ENCODE assay signal across 5 worm cellular contexts in the genomic region with DNA sequence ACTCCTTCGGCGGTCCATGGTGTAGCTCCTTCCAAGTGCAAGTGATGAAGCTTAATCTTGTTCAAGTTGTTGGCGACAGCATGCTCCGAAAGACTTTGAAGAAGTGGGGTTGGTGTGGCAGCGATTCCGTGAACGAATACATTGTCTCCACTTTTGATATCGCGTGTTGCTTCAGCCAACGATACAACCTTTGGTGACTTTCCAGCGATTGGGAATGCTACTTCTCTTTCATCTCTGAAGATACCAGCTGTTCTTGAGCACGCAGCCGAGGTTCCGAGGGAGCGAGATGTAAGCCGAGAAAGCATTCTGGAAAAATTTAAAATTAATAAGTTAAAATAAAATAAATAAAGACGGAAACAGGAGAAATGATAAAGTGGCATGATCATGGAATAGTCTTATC.
TF ChIP-seq lines count a peak whose summit lies in the region.

A gene (minus strand): TSS at position 306 of the 400 bp plus-strand sequence.

TF ChIP-seq in whole organism, L1 larva, 84 proteins besides CTCF, POLR2A, EP300 and RAD21:
- TF ChIP-seq nhr-71 (tag; optimal IDR thresholded peaks at IDR 0.05; lab: Kevin White, UChicago), result peak; percentile 33
- peak; percentile 12; the same call in 1 of the 2 replicates for TF ChIP-seq nhr-19 (GFP tag; conservative IDR thresholded peaks at IDR 0.05; lab: Robert Waterston, UW)
- TF ChIP-seq efl-3 (GFP tag; optimal IDR thresholded peaks at IDR 0.05; lab: Kevin White, UChicago), result no peak
- TF ChIP-seq nhr-90 (tag; optimal IDR thresholded peaks at IDR 0.05; lab: Kevin White, UChicago; ENCODE audit: poor library complexity), result no peak
- TF ChIP-seq zag-1 (tag; optimal IDR thresholded peaks at IDR 0.05; lab: Kevin White, UChicago), result no peak
- TF ChIP-seq Y116A8C.19 (tag; optimal IDR thresholded peaks at IDR 0.05; lab: Kevin White, UChicago; ENCODE audit: borderline replicate concordance), result no peak
- no peak for TF ChIP-seq mef-2 (tag; optimal IDR thresholded peaks at IDR 0.05; lab: Kevin White, UChicago)
- TF ChIP-seq efl-1 (optimal IDR thresholded peaks at IDR 0.05; lab: Kevin White, UChicago), result no peak
- TF ChIP-seq efl-1 (GFP tag; optimal IDR thresholded peaks at IDR 0.05 in 1 of 2; lab: Kevin White, UChicago), result peak in 1 of 2 experiments; percentile 59
- TF ChIP-seq nhr-85 (tag; lab: Kevin White, UChicago), result peak; percentile 75
- TF ChIP-seq ceh-63 (GFP tag; optimal IDR thresholded peaks at IDR 0.05; lab: Kevin White, UChicago), result no peak
- TF ChIP-seq egl-27 (tag; optimal IDR thresholded peaks at IDR 0.05; lab: Kevin White, UChicago), result no peak
- TF ChIP-seq ama-1 (optimal IDR thresholded peaks at IDR 0.05; lab: Kevin White, UChicago), result peak; percentile 31
- TF ChIP-seq nhr-84 (tag; optimal IDR thresholded peaks at IDR 0.05; lab: Kevin White, UChicago), result no peak
- TF ChIP-seq rnt-1 (tag; optimal IDR thresholded peaks at IDR 0.05; lab: Kevin White, UChicago), result peak; percentile 28
- TF ChIP-seq ceh-88 (GFP tag; IDR thresholded peaks at IDR 0.05; lab: Robert Waterston, UW), result 0 out of 2 replicates have a peak, but pooled peaks have one; percentile 42
- peak; percentile 46 for TF ChIP-seq ztf-4 (tag; optimal IDR thresholded peaks at IDR 0.05; lab: Kevin White, UChicago)

TF ChIP-seq in whole organism, L2 larva, 48 proteins besides CTCF, POLR2A, EP300 and RAD21:
- TF ChIP-seq dmd-4 (tag; optimal IDR thresholded peaks at IDR 0.05; lab: Kevin White, UChicago) (no peak), ama-1 (optimal IDR thresholded peaks at IDR 0.05; lab: Kevin White, UChicago) (peak; percentile 49), C34F6.9 (tag; optimal IDR thresholded peaks at IDR 0.05; lab: Kevin White, UChicago) (no peak), nhr-129 (tag; optimal IDR thresholded peaks at IDR 0.05; lab: Kevin White, UChicago) (peak; percentile 21), Y55F3AM.14 (GFP tag; optimal IDR thresholded peaks at IDR 0.05; lab: Kevin White, UChicago) (peak; percentile 28), nhr-25 (tag; optimal IDR thresholded peaks at IDR 0.05; lab: Kevin White, UChicago) (no peak)

TF ChIP-seq in whole organism, L3 larva, 47 proteins besides CTCF, POLR2A, EP300 and RAD21:
- peak; percentile 93 for TF ChIP-seq ama-1 (optimal IDR thresholded peaks at IDR 0.05; lab: Kevin White, UChicago)
- TF ChIP-seq skn-1 (tag; optimal IDR thresholded peaks at IDR 0.05; lab: Kevin White, UChicago), result no peak
- no peak for TF ChIP-seq egl-27 (tag; optimal IDR thresholded peaks at IDR 0.05; lab: Kevin White, UChicago)
- TF ChIP-seq nhr-28 (tag; optimal IDR thresholded peaks at IDR 0.05; lab: Kevin White, UChicago), result no peak
- TF ChIP-seq nhr-77 (tag; optimal IDR thresholded peaks at IDR 0.05; lab: Kevin White, UChicago), result no peak
- TF ChIP-seq nfya-1 (tag; optimal IDR thresholded peaks at IDR 0.05; lab: Kevin White, UChicago; ENCODE audit: insufficient read depth), result peak; percentile 9
- no peak for TF ChIP-seq nhr-11 (tag; optimal IDR thresholded peaks at IDR 0.05; lab: Kevin White, UChicago)
- TF ChIP-seq mdl-1 (tag; optimal IDR thresholded peaks at IDR 0.05; lab: Kevin White, UChicago), result no peak
- no peak for TF ChIP-seq eor-1 (tag; optimal IDR thresholded peaks at IDR 0.05; lab: Kevin White, UChicago)
- TF ChIP-seq elt-2 (tag; optimal IDR thresholded peaks at IDR 0.05; lab: Kevin White, UChicago), result peak; percentile 3
- TF ChIP-seq lin-39 (tag; optimal IDR thresholded peaks at IDR 0.05; lab: Kevin White, UChicago), result peak; percentile 13
- TF ChIP-seq pha-4 (tag; optimal IDR thresholded peaks at IDR 0.05; lab: Kevin White, UChicago), result peak; percentile 37

TF ChIP-seq in whole organism, L4 larva, 104 proteins besides CTCF, POLR2A, EP300 and RAD21:
- TF ChIP-seq ama-1 (optimal IDR thresholded peaks at IDR 0.05; lab: Kevin White, UChicago) (peak; percentile 81), sdz-12 (GFP tag; optimal IDR thresholded peaks at IDR 0.05; lab: Kevin White, UChicago) (peak; percentile 79), unc-62 (GFP tag; optimal IDR thresholded peaks at IDR 0.05 in 1 of 2; lab: Kevin White, UChicago) (peak in 1 of 2 experiments; percentile 29), unc-62 (tag; optimal IDR thresholded peaks at IDR 0.05; lab: Kevin White, UChicago) (no peak), Y105C5A.15 (GFP tag; IDR thresholded peaks at IDR 0.05; lab: Robert Waterston, UW) (0 out of 2 replicates have a peak, but pooled peaks have one; percentile 25), lim-7 (GFP tag; IDR thresholded peaks at IDR 0.05; lab: Robert Waterston, UW) (no peak), egl-43 (GFP tag; IDR thresholded peaks at IDR 0.05; lab: Robert Waterston, UW) (0 out of 2 replicates have a peak, but pooled peaks have one; percentile 28), zfp-2 (tag; optimal IDR thresholded peaks at IDR 0.05; lab: Kevin White, UChicago) (no peak), saeg-2 (GFP tag; IDR thresholded peaks at IDR 0.05; lab: Robert Waterston, UW) (0 out of 2 replicates have a peak, but pooled peaks have one; percentile 8), hlh-11 (tag; optimal IDR thresholded peaks at IDR 0.05; lab: Kevin White, UChicago) (peak; percentile 18), madf-9 (GFP tag; conservative IDR thresholded peaks at IDR 0.05; lab: Robert Waterston, UW) (peak; percentile 22; the same call in 1 of the 2 replicates), Y75B8A.6 (GFP tag; IDR thresholded peaks at IDR 0.05; lab: Robert Waterston, UW) (0 out of 2 replicates have a peak, but pooled peaks have one; percentile 6), F26F4.8 (GFP tag; conservative IDR thresholded peaks at IDR 0.05; lab: Robert Waterston, UW) (no peak), ctbp-1 (GFP tag; IDR thresholded peaks at IDR 0.05; lab: Robert Waterston, UW) (peak; percentile 33; the same call in 1 of the 2 replicates), lin-1 (GFP tag; IDR thresholded peaks at IDR 0.05; lab: Robert Waterston, UW) (no peak)

TF ChIP-seq in whole organism, young adult, 124 proteins besides CTCF, POLR2A, EP300 and RAD21:
- TF ChIP-seq F10E7.11 (tag; optimal IDR thresholded peaks at IDR 0.05; lab: Kevin White, UChicago), result peak; percentile 9
- TF ChIP-seq C06A6.2 (GFP tag; conservative IDR thresholded peaks at IDR 0.05; lab: Robert Waterston, UW), result no peak
- TF ChIP-seq mcd-1 (GFP tag; IDR thresholded peaks at IDR 0.05; lab: Robert Waterston, UW), result 0 out of 2 replicates have a peak, but pooled peaks have one; percentile 16
- TF ChIP-seq madf-6 (GFP tag; IDR thresholded peaks at IDR 0.05; lab: Robert Waterston, UW), result no peak
- TF ChIP-seq ama-1 (optimal IDR thresholded peaks at IDR 0.05; lab: Kevin White, UChicago), result peak; percentile 88
- TF ChIP-seq ama-1 (GFP tag; optimal IDR thresholded peaks at IDR 0.05; lab: Kevin White, UChicago), result no peak
- no peak for TF ChIP-seq nhr-120 (GFP tag; IDR thresholded peaks at IDR 0.05; lab: Robert Waterston, UW)
- 0 out of 2 replicates have a peak, but pooled peaks have one; percentile 6 for TF ChIP-seq cebp-2 (GFP tag; IDR thresholded peaks at IDR 0.05; lab: Robert Waterston, UW)
- peak; percentile 8; the same call in 1 of the 2 replicates for TF ChIP-seq nfyb-1 (GFP tag; IDR thresholded peaks at IDR 0.05; lab: Robert Waterston, UW)
- no peak for TF ChIP-seq die-1 (tag; optimal IDR thresholded peaks at IDR 0.05; lab: Kevin White, UChicago)
- peak; percentile 53 for TF ChIP-seq zim-3 (tag; optimal IDR thresholded peaks at IDR 0.05; lab: Kevin White, UChicago)
- TF ChIP-seq cebp-1 (GFP tag; IDR thresholded peaks at IDR 0.05; lab: Robert Waterston, UW), result no peak
- TF ChIP-seq cebp-1 (tag; optimal IDR thresholded peaks at IDR 0.05; lab: Kevin White, UChicago), result peak; percentile 1
- TF ChIP-seq F52B5.7 (tag; optimal IDR thresholded peaks at IDR 0.05; lab: Kevin White, UChicago), result peak; percentile 26
- TF ChIP-seq unc-62 (GFP tag; optimal IDR thresholded peaks at IDR 0.05; lab: Kevin White, UChicago), result no peak
- no peak for TF ChIP-seq tbp1 (GFP tag; optimal IDR thresholded peaks at IDR 0.05; lab: Kevin White, UChicago)
- no peak for TF ChIP-seq ZK185.1 (tag; optimal IDR thresholded peaks at IDR 0.05; lab: Kevin White, UChicago; ENCODE audit: poor library complexity, severe bottlenecking)
